Worm (Caenorhabditis elegans): ENCODE measurements around the gene pals-25.

pals-25 gene

DNA sequence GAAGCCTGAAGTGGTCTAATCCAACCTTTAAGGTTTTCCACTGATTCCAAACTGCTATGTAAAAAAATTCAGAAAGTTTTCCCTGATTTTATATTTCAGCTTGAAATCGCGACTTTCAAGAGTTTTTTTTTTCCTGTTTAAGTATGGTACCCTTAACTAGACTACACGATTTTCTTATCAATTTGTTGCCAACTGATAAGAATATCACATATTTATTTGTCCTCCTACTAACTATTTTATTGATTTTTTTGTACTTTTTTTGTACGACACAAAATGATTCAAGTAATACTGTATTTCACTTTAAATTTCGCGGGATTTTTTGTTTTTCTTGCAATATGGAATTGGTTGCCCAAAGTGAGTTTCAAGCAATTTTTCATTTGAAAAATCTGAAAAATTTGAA lies 48.8 kb downstream of the pals-25 start:
- TF ChIP-seq lin-38 (GFP tag; IDR thresholded peaks at IDR 0.05) (no peak), ctbp-1 (GFP tag; IDR thresholded peaks at IDR 0.05) (no peak), pha-4 (GFP tag; IDR thresholded peaks at IDR 0.05) (no peak), pha-4 (tag; optimal IDR thresholded peaks at IDR 0.05) (no peak), nhr-28 (tag; optimal IDR thresholded peaks at IDR 0.05) (peak; percentile 69), mep-1 (tag; optimal IDR thresholded peaks at IDR 0.05) (no peak), pqm-1 (tag; optimal IDR thresholded peaks at IDR 0.05) (peak; percentile 36), nhr-77 (tag; optimal IDR thresholded peaks at IDR 0.05) (peak; percentile 53)

ce11 chrIII:184335-184734 lies 50.0 kb downstream of the pals-25 start:
- TF ChIP-seq ctbp-1 (GFP tag; IDR thresholded peaks at IDR 0.05): no peak
- no peak for TF ChIP-seq daf-19 (GFP tag; conservative IDR thresholded peaks at IDR 0.05)
- TF ChIP-seq ceh-28 (tag; optimal IDR thresholded peaks at IDR 0.05): peak; percentile 24

- peak; percentile 26 for TF ChIP-seq aha-1 (tag)
Observed at ce11 chrIII:185909-186308, 51.6 kb downstream of the pals-25 start.
